Fruit fly (Drosophila melanogaster): ENCODE measurements around the gene Acp95EF.
A peak's percentile ranks its signal among the peaks of the same experiment; 100 is the strongest.

Gene Acp95EF

dm6 chr3R:24203426-24203825 lies 25.3 kb upstream of the Acp95EF start (continued):
- TF ChIP-seq fru (optimal IDR thresholded peaks at IDR 0.05) (no peak), ato (GFP tag; IDR thresholded peaks at IDR 0.05; ENCODE audit: partially characterized antibody) (no peak), Hr78 (GFP tag; optimal IDR thresholded peaks at IDR 0.05) (peak in 1 of 2 experiments; percentile 5), tap (tag; optimal IDR thresholded peaks at IDR 0.05) (no peak), Ets97D (GFP tag; optimal IDR thresholded peaks at IDR 0.05) (no peak), CG12391 (tag; optimal IDR thresholded peaks at IDR 0.05) (peak; percentile 23), eve (GFP tag; optimal IDR thresholded peaks at IDR 0.05) (no peak), z (GFP tag; IDR thresholded peaks at IDR 0.05) (no peak), CG6689 (GFP tag; IDR thresholded peaks at IDR 0.05) (peak; percentile 51), CG12942 (GFP tag; optimal IDR thresholded peaks at IDR 0.05) (no peak), cato (GFP tag; optimal IDR thresholded peaks at IDR 0.05; ENCODE audit: borderline replicate concordance) (no peak), CG8388 (GFP tag; optimal IDR thresholded peaks at IDR 0.05) (peak; percentile 44), CTCF (GFP tag; optimal IDR thresholded peaks at IDR 0.05) (no peak), D19A (tag; optimal IDR thresholded peaks at IDR 0.05) (no peak), hkb (optimal IDR thresholded peaks at IDR 0.05) (no peak), hkb (GFP tag; IDR thresholded peaks at IDR 0.05) (peak; percentile 43; the same call in 1 of the 2 replicates), Oli (tag; optimal IDR thresholded peaks at IDR 0.05) (peak; percentile 40), CG1602 (GFP tag; optimal IDR thresholded peaks at IDR 0.05) (no peak), Pdp1 (GFP tag; optimal IDR thresholded peaks at IDR 0.05) (no peak), nom (GFP tag; optimal IDR thresholded peaks at IDR 0.05) (peak; percentile 55), crol (GFP tag; IDR thresholded peaks at IDR 0.05) (no peak), lola (GFP tag; optimal IDR thresholded peaks at IDR 0.05) (peak in 1 of 3 experiments; percentile 17), CG15601 (tag; optimal IDR thresholded peaks at IDR 0.05) (peak; percentile 12), sqz (GFP tag; optimal IDR thresholded peaks at IDR 0.05) (peak; percentile 46), CG13424 (tag; optimal IDR thresholded peaks at IDR 0.05) (peak; percentile 43), CG6813 (GFP tag; optimal IDR thresholded peaks at IDR 0.05) (no peak), ERR (GFP tag; optimal IDR thresholded peaks at IDR 0.05) (no peak), kni (GFP tag; optimal IDR thresholded peaks at IDR 0.05) (peak; percentile 53), nerfin-2 (GFP tag; IDR thresholded peaks at IDR 0.05; ENCODE audit: partially characterized antibody) (no peak), gfzf (GFP tag; optimal IDR thresholded peaks at IDR 0.05) (no peak), cg (GFP tag; optimal IDR thresholded peaks at IDR 0.05) (peak; percentile 9), CG2120 (GFP tag; optimal IDR thresholded peaks at IDR 0.05) (no peak), chif (GFP tag; optimal IDR thresholded peaks at IDR 0.05) (no peak), Sox100B (GFP tag; optimal IDR thresholded peaks at IDR 0.05) (peak; percentile 50), Aef1 (GFP tag; IDR thresholded peaks at IDR 0.05) (no peak), pros (GFP tag; optimal IDR thresholded peaks at IDR 0.05) (no peak), slp2 (GFP tag; optimal IDR thresholded peaks at IDR 0.05) (no peak), CG9437 (GFP tag; optimal IDR thresholded peaks at IDR 0.05) (no peak), CG2678 (tag; optimal IDR thresholded peaks at IDR 0.05) (peak; percentile 45), Antp (GFP tag; optimal IDR thresholded peaks at IDR 0.05) (no peak), corto (GFP tag; optimal IDR thresholded peaks at IDR 0.05) (peak; percentile 24), Drgx (GFP tag; IDR thresholded peaks at IDR 0.05) (peak; percentile 85), oc (tag; optimal IDR thresholded peaks at IDR 0.05) (peak; percentile 33), usp (GFP tag; optimal IDR thresholded peaks at IDR 0.05) (no peak), CG3407 (GFP tag; optimal IDR thresholded peaks at IDR 0.05) (no peak), Asciz (GFP tag; optimal IDR thresholded peaks at IDR 0.05) (peak; percentile 34), Spps (tag; optimal IDR thresholded peaks at IDR 0.05) (no peak), CG14710 (tag; optimal IDR thresholded peaks at IDR 0.05) (peak; percentile 3), CG16863 (GFP tag; optimal IDR thresholded peaks at IDR 0.05) (no peak), Myb (GFP tag; optimal IDR thresholded peaks at IDR 0.05) (no peak), ranshi (GFP tag; IDR thresholded peaks at IDR 0.05) (no peak)

Measured in whole organism, embryonic.